Fruit fly (Drosophila melanogaster): ENCODE results near the gene GstD10.

GstD10 gene

DNA sequence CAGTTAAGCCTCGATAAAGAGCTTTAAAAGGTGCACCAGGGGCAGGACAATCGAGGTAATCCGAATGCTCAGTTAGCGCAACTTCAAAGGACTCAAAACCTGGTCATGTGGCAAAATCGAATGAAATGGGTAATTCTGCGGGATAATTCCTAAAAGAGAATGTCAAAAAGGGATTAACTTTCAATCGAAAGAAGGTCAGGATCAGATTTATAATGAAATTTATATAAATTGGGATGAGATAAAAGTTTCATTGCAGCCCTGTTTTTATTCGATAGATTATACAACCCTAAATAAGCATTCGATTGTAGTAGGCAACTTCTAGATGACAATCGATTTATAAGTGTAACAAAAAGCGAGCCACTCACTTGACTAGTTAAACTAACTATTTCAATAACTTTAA lies 42.3 kb downstream of the GstD10 start, which contains the start of gene CG10013:
Gene CG10013, plus strand, starts transcription at position 301 of the 400 bp plus-strand sequence.
- no peak for TF ChIP-seq CG8301 (tag; optimal IDR thresholded peaks at IDR 0.05)
- no peak for TF ChIP-seq fd96Ca (GFP tag; IDR thresholded peaks at IDR 0.05)
- no peak for TF ChIP-seq CG32121 (GFP tag; IDR thresholded peaks at IDR 0.05)
- TF ChIP-seq CG15710 (tag; optimal IDR thresholded peaks at IDR 0.05) = no peak

DNA sequence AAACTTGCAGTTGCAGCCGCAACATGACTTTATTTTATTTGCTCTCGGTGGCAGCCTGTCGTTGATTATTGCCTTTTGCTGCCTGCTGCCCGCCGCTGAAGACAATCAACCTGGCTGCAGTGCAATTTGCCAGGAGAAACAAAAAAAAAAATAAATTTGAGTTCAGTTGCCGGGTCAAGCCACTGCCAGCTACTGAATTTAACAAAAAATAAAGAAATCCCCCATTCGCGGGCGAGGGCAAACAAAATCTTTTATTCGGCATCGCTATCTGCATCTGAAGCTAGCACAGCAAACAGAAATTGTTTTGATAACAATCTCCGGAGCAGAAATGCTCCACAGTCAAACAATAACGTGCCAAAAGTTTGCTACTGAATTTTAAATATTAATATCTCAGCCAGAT lies 48.2 kb downstream of the GstD10 start:
- no peak for TF ChIP-seq CG8159 (tag; optimal IDR thresholded peaks at IDR 0.05)
- TF ChIP-seq rn (GFP tag; IDR thresholded peaks at IDR 0.05) = no peak
- TF ChIP-seq CG8301 (tag; optimal IDR thresholded peaks at IDR 0.05) = no peak
- no peak for TF ChIP-seq D1 (tag; optimal IDR thresholded peaks at IDR 0.05)
- TF ChIP-seq fd96Ca (GFP tag; IDR thresholded peaks at IDR 0.05) = no peak
- TF ChIP-seq CG15710 (tag; optimal IDR thresholded peaks at IDR 0.05) = no peak
- TF ChIP-seq gl (tag; optimal IDR thresholded peaks at IDR 0.05) = no peak
- TF ChIP-seq CG34367 (tag; optimal IDR thresholded peaks at IDR 0.05) = no peak
- no peak for TF ChIP-seq CG4496 (GFP tag; IDR thresholded peaks at IDR 0.05)
- TF ChIP-seq EcR (GFP tag; optimal IDR thresholded peaks at IDR 0.05) = no peak
- no peak for TF ChIP-seq CG14655 (GFP tag; optimal IDR thresholded peaks at IDR 0.05)
- TF ChIP-seq Snoo (tag; optimal IDR thresholded peaks at IDR 0.05) = no peak
- TF ChIP-seq Pif1B (GFP tag; optimal IDR thresholded peaks at IDR 0.05) = no peak
- TF ChIP-seq CG17806 (tag; optimal IDR thresholded peaks at IDR 0.05) = no peak
- no peak for TF ChIP-seq CG32121 (GFP tag; IDR thresholded peaks at IDR 0.05)

DNA sequence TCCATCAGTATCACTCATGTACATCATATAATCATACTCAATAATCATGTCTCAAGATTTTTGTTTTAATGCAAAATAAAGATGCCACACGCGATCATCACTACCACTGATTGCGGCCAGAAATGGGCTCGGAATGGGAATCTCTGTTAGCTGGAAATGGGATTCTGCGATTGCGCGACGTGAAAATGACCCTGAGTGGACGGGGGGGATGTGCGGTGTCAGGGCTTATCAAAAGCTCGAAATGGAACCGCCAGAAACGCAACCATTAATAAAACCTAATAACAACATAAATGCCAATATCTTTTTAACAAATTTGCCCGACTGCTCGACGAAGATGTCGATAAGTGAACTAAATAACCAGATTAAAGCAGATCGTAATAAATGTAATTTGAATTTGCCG lies 49.1 kb downstream of the GstD10 start:
- TF ChIP-seq CG17806 (tag; optimal IDR thresholded peaks at IDR 0.05) (no peak), gl (tag; optimal IDR thresholded peaks at IDR 0.05) (no peak), rn (GFP tag; IDR thresholded peaks at IDR 0.05) (no peak), Ets98B (GFP tag; IDR thresholded peaks at IDR 0.05) (no peak), D1 (tag; optimal IDR thresholded peaks at IDR 0.05) (no peak), CG9948 (tag; optimal IDR thresholded peaks at IDR 0.05) (no peak), Pif1A (GFP tag; optimal IDR thresholded peaks at IDR 0.05) (no peak), EcR (GFP tag; optimal IDR thresholded peaks at IDR 0.05) (no peak), CG32121 (GFP tag; IDR thresholded peaks at IDR 0.05) (no peak), CG12605 (GFP tag; IDR thresholded peaks at IDR 0.05) (no peak), CG8301 (tag; optimal IDR thresholded peaks at IDR 0.05) (no peak), CG14655 (GFP tag; optimal IDR thresholded peaks at IDR 0.05) (no peak), Snoo (tag; optimal IDR thresholded peaks at IDR 0.05) (no peak), CG15710 (tag; optimal IDR thresholded peaks at IDR 0.05) (no peak), CG34367 (tag; optimal IDR thresholded peaks at IDR 0.05) (no peak), Pif1B (GFP tag; optimal IDR thresholded peaks at IDR 0.05) (no peak), fd96Ca (GFP tag; IDR thresholded peaks at IDR 0.05) (no peak)

DNA sequence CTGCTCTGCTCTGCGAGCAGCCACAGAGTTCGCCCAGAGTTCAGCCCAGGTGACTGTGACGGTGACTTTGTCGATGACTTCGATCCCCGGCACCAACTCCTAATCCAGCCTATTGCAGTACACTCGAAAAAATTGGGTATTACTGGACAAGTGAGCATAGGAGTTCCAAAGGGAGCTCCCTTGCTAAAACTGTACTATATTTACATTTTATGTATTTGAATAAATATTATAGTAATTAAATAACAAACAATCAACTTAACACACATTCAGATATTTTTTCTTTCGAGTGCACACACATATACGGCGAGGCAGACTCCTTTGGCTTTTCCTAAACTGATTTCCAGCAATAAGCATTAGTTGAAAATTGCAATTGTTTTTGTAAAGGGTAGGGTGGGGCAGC lies 50.1 kb downstream of the GstD10 start:
- TF ChIP-seq CG8301 (tag; optimal IDR thresholded peaks at IDR 0.05) = peak; percentile 68
- no peak for TF ChIP-seq Pif1A (GFP tag; optimal IDR thresholded peaks at IDR 0.05)
- peak; percentile 6 for TF ChIP-seq Pif1B (GFP tag; optimal IDR thresholded peaks at IDR 0.05)
- TF ChIP-seq EcR (GFP tag; optimal IDR thresholded peaks at IDR 0.05) = no peak
- TF ChIP-seq CG17806 (tag; optimal IDR thresholded peaks at IDR 0.05) = peak; percentile 37
- TF ChIP-seq CG13204 (GFP tag; optimal IDR thresholded peaks at IDR 0.05) = no peak
- peak; percentile 21 for TF ChIP-seq CG8159 (tag; optimal IDR thresholded peaks at IDR 0.05)
- no peak for TF ChIP-seq gl (tag; optimal IDR thresholded peaks at IDR 0.05)
- no peak for TF ChIP-seq rn (GFP tag; IDR thresholded peaks at IDR 0.05)
- no peak; the same call in 1 of the 2 replicates for TF ChIP-seq Ets98B (GFP tag; IDR thresholded peaks at IDR 0.05)
- TF ChIP-seq CG12605 (GFP tag; IDR thresholded peaks at IDR 0.05) = peak; percentile 38; the same call in 1 of the 2 replicates
- no peak for TF ChIP-seq Snoo (tag; optimal IDR thresholded peaks at IDR 0.05)
- TF ChIP-seq CG4496 (GFP tag; IDR thresholded peaks at IDR 0.05) = no peak
- 0 out of 3 replicates have a peak, but pooled peaks have one; percentile 46 for TF ChIP-seq fd96Ca (GFP tag; IDR thresholded peaks at IDR 0.05)
- no peak for TF ChIP-seq CG15710 (tag; optimal IDR thresholded peaks at IDR 0.05)
- no peak for TF ChIP-seq CG32121 (GFP tag; IDR thresholded peaks at IDR 0.05)
- TF ChIP-seq CG14655 (GFP tag; optimal IDR thresholded peaks at IDR 0.05) = peak; percentile 83
- no peak for TF ChIP-seq D1 (tag; optimal IDR thresholded peaks at IDR 0.05)
- TF ChIP-seq CG9948 (tag; optimal IDR thresholded peaks at IDR 0.05) = peak; percentile 38
- no peak for TF ChIP-seq CG10348 (GFP tag; IDR thresholded peaks at IDR 0.05)
- TF ChIP-seq CG34367 (tag; optimal IDR thresholded peaks at IDR 0.05) = no peak
